Fruit fly (Drosophila melanogaster) whole organism, wandering third instar larva: ENCODE results near the gene aspr.
"Not testable (repeated sequence)": the region's sequence is repeated elsewhere in the genome, so short reads cannot be mapped to it uniquely, and the experiment has no call there.

ENCODE experiments used
- Dfd ChIP-seq: fragments of >200 bp; optimal IDR thresholded peaks from 2 replicates; lab custom pipeline; 2017; ENCODE audit warnings: missing biosample characterization, missing genetic modification characterization
- HLH106 ChIP-seq: fragments of 200-800 bp; optimal IDR thresholded peaks from 3 replicates; lab custom pipeline; 2019; ENCODE audit warnings: missing biosample characterization, mild to moderate bottlenecking, missing genetic modification characterization, moderate library complexity
- Hnf4 ChIP-seq: fragments of 200-800 bp; sonication (Bioruptor generic); optimal IDR thresholded peaks from 2 replicates; lab custom pipeline; 2016; ENCODE audit warnings: missing biosample characterization, mild to moderate bottlenecking, missing genetic modification characterization
- Sp1 ChIP-seq: fragments of 200-800 bp; sonication (Bioruptor generic); optimal IDR thresholded peaks from 3 replicates; lab custom pipeline; 2019; ENCODE audit warnings: missing biosample characterization, mild to moderate bottlenecking, missing genetic modification characterization, moderate library complexity
- brk ChIP-seq: fragments of 200-800 bp; sonication (Bioruptor generic); optimal IDR thresholded peaks from 2 replicates; lab custom pipeline; 2016; ENCODE audit warnings: missing biosample characterization, mild to moderate bottlenecking, missing genetic modification characterization
- dl ChIP-seq, 2 experiments: fragments of 175-275, 200-275 bp in 1 of 2; fragments of 200-275 bp in 1 of 2; sonication (Bioruptor generic); optimal IDR thresholded peaks; lab custom pipeline; 2018; ENCODE audit warnings: mild to moderate bottlenecking in 2 of 2, missing biosample characterization in 2 of 2, missing genetic modification characterization in 2 of 2, moderate library complexity in 2 of 2; ENCODE audit not compliant: partially characterized antibody in 2 of 2, insufficient read depth in 1 of 2
- lola ChIP-seq: fragments of >200 bp; optimal IDR thresholded peaks from 2 replicates; lab custom pipeline; 2017; ENCODE audit warnings: missing biosample characterization, missing genetic modification characterization
- pan ChIP-seq: fragments of >200 bp; optimal IDR thresholded peaks from 2 replicates; lab custom pipeline; 2017
- sage ChIP-seq: fragments of 200-800 bp; sonication (Bioruptor generic); optimal IDR thresholded peaks from 2 replicates; lab custom pipeline; 2016; ENCODE audit warnings: missing biosample characterization, mild to moderate bottlenecking, missing genetic modification characterization

aspr gene

dm6 chrX:20186387-20186786, 38.5 kb downstream of the aspr start, which contains the start of gene Sdic2:
Gene Sdic2, minus strand, starts transcription at chrX:20186487.
- TF ChIP-seq lola (GFP tag; lab: Kevin White, UChicago); brk; Dfd (GFP tag; lab: Kevin White, UChicago): not testable (repeated sequence)

dm6 chrX:20194127-20194526, 46.2 kb downstream of the aspr start, which contains the start of gene Sdic3:
Gene Sdic3, minus strand, starts transcription at chrX:20194227.
- not testable (repeated sequence) for TF ChIP-seq dl (GFP tag; optimal IDR thresholded peaks at IDR 0.05; lab: Kevin White, UChicago; ENCODE audit: insufficient read depth in 1 of 2, partially characterized antibody in 2 of 2); Hnf4 (GFP tag; lab: Kevin White, UChicago); sage (GFP tag; lab: Kevin White, UChicago)

- not testable (repeated sequence) for TF ChIP-seq HLH106; Sp1 (GFP tag; lab: Kevin White, UChicago); pan (lab: Kevin White, UChicago)
These were observed 53.9 kb downstream of the aspr start, which contains the start of gene SdicA for dm6 chrX:20201833-20202232. Gene SdicA, minus strand, starts transcription at chrX:20201933.
